Worm (Caenorhabditis elegans) whole organism, early embryonic: Measurements from ENCODE around the gene T13C5.2.

Source experiments
- ama-1 ChIP-seq: fragments of 150-350 bp; optimal IDR thresholded peaks from 2 replicates; lab custom pipeline; 2014
- tbx-11 ChIP-seq: fragments of 200-800 bp; sonication (Bioruptor generic); IDR thresholded peaks from 2 replicates; pipeline ENCODE4 v1.3.6; 2022; ENCODE audit warnings: missing genetic modification characterization, missing compliant biosample characterization

DNA sequence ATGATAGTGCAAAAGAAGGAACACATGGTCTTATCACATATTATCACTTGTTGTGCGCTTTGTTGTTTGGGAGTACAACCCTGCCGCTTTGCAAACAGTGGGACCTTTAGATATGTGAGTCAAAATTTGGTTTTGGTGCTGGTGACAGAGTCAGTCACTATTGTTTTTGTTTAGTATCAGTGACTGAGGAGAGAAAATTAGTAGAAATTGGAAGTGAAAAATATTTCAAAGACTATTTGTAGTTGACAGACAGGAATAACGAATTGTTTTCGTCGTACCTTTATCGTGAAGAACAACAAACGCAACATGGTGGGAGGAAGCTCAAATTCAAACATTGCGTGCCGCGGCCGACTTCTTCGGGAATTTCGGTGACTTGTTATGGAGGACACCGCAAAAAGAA is 31.7 kb downstream of the T13C5.2 start, which contains the start of gene lrch-1:
- TF ChIP-seq ama-1 (lab: Kevin White, UChicago) = no peak
- no peak for TF ChIP-seq tbx-11 (GFP tag; lab: Robert Waterston, UW)
